Worm (Caenorhabditis elegans) whole organism, mixed stage, embryonic: ENCODE results near the gene F31E9.6.

Experiments used
- M03D4.4 ChIP-seq: sonication (generic microtip); optimal IDR thresholded peaks from 2 replicates; lab custom pipeline; 2017; ENCODE audit warnings: mild to moderate bottlenecking, missing genetic modification characterization, missing compliant biosample characterization
- bed-3 ChIP-seq: fragments of 200-800 bp; sonication (Bioruptor generic); optimal IDR thresholded peaks from 3 replicates; lab custom pipeline; 2018; ENCODE audit warnings: mild to moderate bottlenecking, missing genetic modification characterization, moderate library complexity, missing compliant biosample characterization
- blmp-1 ChIP-seq: fragments of 150-350 bp; optimal IDR thresholded peaks from 2 replicates; lab custom pipeline; 2014; ENCODE audit warnings: missing biosample characterization, missing genetic modification characterization
- ceh-39 ChIP-seq: fragments of 150-350 bp; optimal IDR thresholded peaks from 2 replicates; lab custom pipeline; 2014; ENCODE audit warnings: missing biosample characterization, missing genetic modification characterization
- ceh-43 ChIP-seq: fragments of 200-800 bp; sonication (Bioruptor generic); optimal IDR thresholded peaks from 2 replicates; lab custom pipeline; 2018; ENCODE audit warnings: mild to moderate bottlenecking, missing genetic modification characterization, moderate library complexity, missing compliant biosample characterization
- ceh-83 ChIP-seq: fragments of 200-800 bp; sonication (Bioruptor generic); optimal IDR thresholded peaks from 2 replicates; lab custom pipeline; 2018; ENCODE audit warnings: mild to moderate bottlenecking, missing genetic modification characterization, missing compliant biosample characterization
- ces-1 ChIP-seq: fragments of 150-350 bp; optimal IDR thresholded peaks from 2 replicates; lab custom pipeline; 2014; ENCODE audit warnings: missing biosample characterization, missing genetic modification reagents, missing genetic modification characterization
- cnd-1 ChIP-seq: fragments of 200-800 bp; sonication (Bioruptor generic); optimal IDR thresholded peaks from 2 replicates; lab custom pipeline; 2018; ENCODE audit warnings: mild to moderate bottlenecking, missing genetic modification characterization, missing compliant biosample characterization
- drap-1 ChIP-seq: fragments of 200-800 bp; sonication (Bioruptor generic); optimal IDR thresholded peaks from 3 replicates; lab custom pipeline; 2018; ENCODE audit warnings: mild to moderate bottlenecking, missing genetic modification characterization, missing compliant biosample characterization
- elt-3 ChIP-seq: fragments of 150-350 bp; optimal IDR thresholded peaks from 2 replicates; lab custom pipeline; 2014; ENCODE audit warnings: missing biosample characterization, missing genetic modification characterization
- flh-1 ChIP-seq: fragments of 200-800 bp; sonication (Bioruptor generic); optimal IDR thresholded peaks from 2 replicates; lab custom pipeline; 2018; ENCODE audit warnings: mild to moderate bottlenecking, missing genetic modification characterization, moderate library complexity, missing compliant biosample characterization
- ham-2 ChIP-seq: fragments of 200-800 bp; sonication (Bioruptor generic); optimal IDR thresholded peaks from 2 replicates; lab custom pipeline; 2018; ENCODE audit warnings: mild to moderate bottlenecking, missing genetic modification characterization, missing compliant biosample characterization
- hlh-1 ChIP-seq: fragments of 150-350 bp; optimal IDR thresholded peaks from 2 replicates; lab custom pipeline; 2014; ENCODE audit warnings: missing biosample characterization, missing genetic modification reagents, missing genetic modification characterization
- lin-13 ChIP-seq: fragments of 150-350 bp; optimal IDR thresholded peaks from 2 replicates; lab custom pipeline; 2014; ENCODE audit warnings: missing biosample characterization, missing genetic modification characterization
- lin-32 ChIP-seq: fragments of 200-800 bp; sonication (Bioruptor generic); optimal IDR thresholded peaks from 2 replicates; lab custom pipeline; 2018; ENCODE audit warnings: mild to moderate bottlenecking, missing genetic modification characterization, missing compliant biosample characterization
- lsy-2 ChIP-seq: fragments of 150-350 bp; optimal IDR thresholded peaks from 2 replicates; lab custom pipeline; 2014; ENCODE audit warnings: missing biosample characterization, missing genetic modification characterization
- mep-1 ChIP-seq: fragments of 150-350 bp; optimal IDR thresholded peaks from 2 replicates; lab custom pipeline; 2017; ENCODE audit warnings: missing biosample characterization, missing genetic modification reagents, missing genetic modification characterization, inconsistent platforms
- mls-2 ChIP-seq: sonication (generic microtip); optimal IDR thresholded peaks from 2 replicates; lab custom pipeline; 2016; ENCODE audit warnings: mild to moderate bottlenecking, missing genetic modification characterization, moderate library complexity, missing compliant biosample characterization
- nhr-12 ChIP-seq: fragments of 150-350 bp; optimal IDR thresholded peaks from 2 replicates; lab custom pipeline; 2014; ENCODE audit warnings: missing biosample characterization, missing genetic modification characterization
- nhr-2 ChIP-seq: fragments of 150-350 bp; optimal IDR thresholded peaks from 2 replicates; lab custom pipeline; 2014; ENCODE audit warnings: missing biosample characterization, missing genetic modification characterization
- nhr-237 ChIP-seq: fragments of 150-350 bp; optimal IDR thresholded peaks from 2 replicates; lab custom pipeline; 2014; ENCODE audit warnings: missing biosample characterization, missing genetic modification characterization
- nhr-28 ChIP-seq: fragments of 150-350 bp; optimal IDR thresholded peaks from 2 replicates; lab custom pipeline; 2014; ENCODE audit warnings: missing biosample characterization, missing genetic modification characterization
- nhr-76 ChIP-seq: sonication (generic microtip); optimal IDR thresholded peaks from 2 replicates; lab custom pipeline; 2017; ENCODE audit warnings: missing biosample characterization, missing genetic modification characterization
- pha-4 ChIP-seq: fragments of 150-350 bp; optimal IDR thresholded peaks from 2 replicates; lab custom pipeline; 2018; ENCODE audit warnings: missing biosample characterization, missing genetic modification reagents, missing genetic modification characterization
- sem-2 ChIP-seq: fragments of 200-800 bp; sonication (Bioruptor generic); optimal IDR thresholded peaks from 2 replicates; lab custom pipeline; 2018; ENCODE audit warnings: mild to moderate bottlenecking, missing genetic modification characterization, missing compliant biosample characterization
- snpc-4 ChIP-seq: fragments of 150-350 bp; optimal IDR thresholded peaks from 2 replicates; lab custom pipeline; 2014; ENCODE audit warnings: missing biosample characterization, missing genetic modification characterization
- sptf-1 ChIP-seq: sonication (generic microtip); optimal IDR thresholded peaks from 2 replicates; lab custom pipeline; 2017; ENCODE audit warnings: mild to moderate bottlenecking, missing genetic modification characterization, moderate library complexity, missing compliant biosample characterization
- tbx-8 ChIP-seq: fragments of 200-800 bp; sonication (Bioruptor generic); optimal IDR thresholded peaks from 2 replicates; lab custom pipeline; 2018; ENCODE audit warnings: mild to moderate bottlenecking, missing genetic modification characterization, moderate library complexity, missing compliant biosample characterization
- unc-120 ChIP-seq: sonication (generic microtip); optimal IDR thresholded peaks from 2 replicates; lab custom pipeline; 2017; ENCODE audit warnings: missing genetic modification characterization, missing compliant biosample characterization; ENCODE audit not compliant: poor library complexity, severe bottlenecking
- unc-39 ChIP-seq: fragments of 150-350 bp; optimal IDR thresholded peaks from 2 replicates; lab custom pipeline; 2014; ENCODE audit warnings: missing biosample characterization, missing genetic modification characterization
- unc-62 ChIP-seq: fragments of 150-350 bp; optimal IDR thresholded peaks from 2 replicates; lab custom pipeline; 2014; ENCODE audit warnings: missing biosample characterization, missing genetic modification reagents, missing genetic modification characterization
- zip-8 ChIP-seq: fragments of 150-350 bp; optimal IDR thresholded peaks from 2 replicates; lab custom pipeline; 2014; ENCODE audit warnings: missing biosample characterization, missing genetic modification characterization
- ztf-11 ChIP-seq: fragments of 150-350 bp; optimal IDR thresholded peaks from 2 replicates; lab custom pipeline; 2014; ENCODE audit warnings: missing biosample characterization, missing genetic modification characterization

F31E9.6 gene

DNA sequence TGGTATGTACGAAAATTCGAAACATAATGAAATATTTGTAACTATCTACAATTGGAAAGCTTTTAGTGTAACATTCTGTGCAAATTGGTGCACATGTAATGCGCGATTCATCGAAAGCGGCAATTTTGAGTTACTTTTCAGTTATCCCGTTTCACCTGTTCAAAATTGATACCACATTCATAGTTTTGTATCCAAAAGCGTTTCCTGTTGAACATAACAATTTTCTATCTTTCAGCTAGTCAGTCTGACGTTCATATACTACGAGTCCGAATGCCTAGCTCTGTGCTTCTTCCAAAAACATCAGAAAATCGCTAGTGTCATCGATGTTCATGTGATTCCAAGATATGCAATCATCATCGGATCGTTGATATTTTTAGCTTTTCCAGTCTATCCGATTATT lies 11.6 kb downstream of the F31E9.6 start:
- TF ChIP-seq lin-13 (tag; lab: Kevin White, UChicago): no peak
- no peak for TF ChIP-seq unc-62 (GFP tag; lab: Kevin White, UChicago)
- TF ChIP-seq sptf-1: no peak
- no peak for TF ChIP-seq nhr-2 (tag; lab: Kevin White, UChicago)
- no peak for TF ChIP-seq zip-8 (tag; lab: Kevin White, UChicago)
- no peak for TF ChIP-seq sem-2 (GFP tag; lab: Kevin White, UChicago)
- no peak for TF ChIP-seq snpc-4 (tag; lab: Kevin White, UChicago)
- TF ChIP-seq nhr-237 (tag; lab: Kevin White, UChicago): no peak

DNA sequence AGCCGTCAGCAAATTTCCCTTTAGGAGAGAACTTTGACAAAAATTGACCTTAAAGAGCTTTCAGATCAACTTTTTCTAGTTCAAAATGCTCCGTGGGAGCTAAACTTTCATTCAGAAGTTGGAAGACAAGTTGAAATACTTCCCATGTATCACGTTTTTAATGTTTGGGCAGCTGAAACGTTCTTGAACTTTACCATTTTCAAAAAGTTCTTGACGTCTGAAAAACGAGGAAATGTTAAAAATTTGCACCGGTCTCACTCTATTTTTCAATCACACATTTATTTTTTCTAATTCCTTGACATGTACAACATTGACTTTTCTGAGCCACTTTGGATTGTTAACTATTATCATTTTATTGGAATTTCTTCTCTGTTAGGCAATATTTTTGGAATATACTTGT lies 12.2 kb downstream of the F31E9.6 start, which contains the start of gene sri-70:
sri-70 (plus strand) TSS at position 301 of the 400 bp plus-strand sequence.
- TF ChIP-seq nhr-28 (tag; lab: Kevin White, UChicago) (no peak), hlh-1 (tag; lab: Kevin White, UChicago) (no peak), ceh-39 (no peak), nhr-12 (tag; lab: Kevin White, UChicago) (no peak), elt-3 (tag; lab: Kevin White, UChicago) (no peak), bed-3 (GFP tag; lab: Kevin White, UChicago) (no peak), lin-32 (GFP tag; lab: Kevin White, UChicago) (no peak), tbx-8 (GFP tag; lab: Kevin White, UChicago) (no peak), ztf-11 (tag; lab: Kevin White, UChicago) (no peak)

DNA sequence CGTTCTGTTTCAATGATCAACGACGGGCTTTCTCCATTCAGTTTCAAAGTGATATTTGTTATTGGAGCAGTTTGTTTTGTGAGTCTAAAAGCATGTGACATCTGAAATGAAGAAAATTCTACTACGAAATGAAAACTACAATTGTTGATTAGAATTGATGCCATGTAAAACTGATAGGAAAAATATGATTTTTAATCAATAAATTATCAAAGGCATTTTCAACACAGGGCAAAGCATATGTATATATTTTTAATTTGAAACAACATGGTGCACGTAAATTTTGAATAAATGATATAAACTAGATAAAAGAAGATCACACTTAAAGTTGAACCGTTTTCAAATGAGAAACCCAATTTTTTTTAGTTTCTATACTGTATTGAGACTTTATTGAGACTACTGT lies 13.6 kb downstream of the F31E9.6 start, which contains the start of gene K10G4.5:
K10G4.5 (minus strand) TSS at position 101 of the 400 bp plus-strand sequence.
- TF ChIP-seq ceh-39 (no peak), ceh-83 (GFP tag; lab: Kevin White, UChicago) (no peak), ceh-43 (GFP tag; lab: Kevin White, UChicago) (no peak), unc-120 (tag; lab: Kevin White, UChicago) (no peak), blmp-1 (tag; lab: Kevin White, UChicago) (no peak), zip-8 (tag; lab: Kevin White, UChicago) (no peak), pha-4 (tag; lab: Kevin White, UChicago) (no peak), sptf-1 (no peak), unc-62 (GFP tag; lab: Kevin White, UChicago) (no peak), sem-2 (GFP tag; lab: Kevin White, UChicago) (no peak), mls-2 (no peak), lin-32 (GFP tag; lab: Kevin White, UChicago) (no peak)

DNA sequence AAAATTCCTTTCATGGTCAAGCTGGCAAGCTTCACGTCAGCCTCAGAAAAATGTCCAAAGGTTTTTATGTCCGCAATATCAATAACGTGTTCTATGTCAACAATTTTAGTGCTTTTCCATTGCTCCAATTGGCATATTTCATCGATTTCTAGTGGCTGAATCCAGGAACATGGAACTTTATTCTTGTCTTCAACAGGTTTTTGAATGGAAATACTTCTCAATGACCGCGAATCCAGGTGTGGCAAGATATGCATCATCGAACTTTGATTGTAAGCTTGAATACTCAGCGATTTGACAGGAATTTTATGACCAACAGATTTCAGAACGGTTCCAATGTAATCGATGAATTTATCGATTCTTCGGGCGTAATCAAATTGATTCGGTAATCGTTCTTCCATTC lies 16.3 kb downstream of the F31E9.6 start:
- TF ChIP-seq nhr-12 (tag; lab: Kevin White, UChicago) (no peak), flh-1 (GFP tag; lab: Kevin White, UChicago) (no peak), lsy-2 (tag; lab: Kevin White, UChicago) (no peak), cnd-1 (tag; lab: Kevin White, UChicago) (no peak), pha-4 (tag; lab: Kevin White, UChicago) (no peak), lin-13 (tag; lab: Kevin White, UChicago) (no peak), sem-2 (GFP tag; lab: Kevin White, UChicago) (no peak), bed-3 (GFP tag; lab: Kevin White, UChicago) (no peak), ceh-39 (no peak), ham-2 (GFP tag; lab: Kevin White, UChicago) (no peak), snpc-4 (tag; lab: Kevin White, UChicago) (no peak), hlh-1 (tag; lab: Kevin White, UChicago) (no peak), ceh-43 (GFP tag; lab: Kevin White, UChicago) (no peak), nhr-28 (tag; lab: Kevin White, UChicago) (no peak), mep-1 (tag; lab: Kevin White, UChicago) (no peak), zip-8 (tag; lab: Kevin White, UChicago) (no peak), nhr-2 (tag; lab: Kevin White, UChicago) (no peak), nhr-76 (tag; lab: Kevin White, UChicago) (no peak), M03D4.4 (no peak), ztf-11 (tag; lab: Kevin White, UChicago) (no peak)

DNA sequence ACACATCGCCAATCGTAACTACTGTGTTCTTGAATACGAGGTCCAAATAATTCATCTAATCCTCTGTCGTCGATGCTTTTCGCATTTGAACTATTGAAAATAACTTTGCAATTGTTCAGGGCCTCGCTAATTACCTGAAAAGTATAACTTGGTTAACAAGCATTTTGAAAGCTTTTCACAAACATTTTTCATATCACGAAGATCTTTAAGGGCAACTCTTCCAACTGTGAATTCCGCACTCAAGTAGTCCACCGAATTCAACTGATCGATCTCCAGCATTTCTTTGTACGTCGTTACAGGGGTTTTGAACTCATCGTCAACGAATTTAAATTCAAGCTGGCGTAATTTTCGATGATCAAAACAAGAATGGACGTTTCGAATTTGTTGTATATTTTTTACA lies 18.5 kb downstream of the F31E9.6 start:
- no peak for TF ChIP-seq ces-1 (GFP tag; lab: Kevin White, UChicago)
- no peak for TF ChIP-seq pha-4 (tag; lab: Kevin White, UChicago)
- TF ChIP-seq unc-39 (tag; lab: Kevin White, UChicago): no peak
- TF ChIP-seq M03D4.4: no peak
- TF ChIP-seq mep-1 (tag; lab: Kevin White, UChicago): no peak
- no peak for TF ChIP-seq nhr-2 (tag; lab: Kevin White, UChicago)
- TF ChIP-seq elt-3 (tag; lab: Kevin White, UChicago): no peak
- no peak for TF ChIP-seq flh-1 (GFP tag; lab: Kevin White, UChicago)
- no peak for TF ChIP-seq drap-1 (GFP tag; lab: Kevin White, UChicago)
- no peak for TF ChIP-seq unc-120 (tag; lab: Kevin White, UChicago)
- no peak for TF ChIP-seq lin-13 (tag; lab: Kevin White, UChicago)
- TF ChIP-seq ztf-11 (tag; lab: Kevin White, UChicago): no peak
